Worm (Caenorhabditis elegans) whole organism, L3 larva: Measurements from ENCODE around the gene C10G8.8.

ENCODE experiments used
- ceh-28 ChIP-seq: fragments of 150-350 bp; optimal IDR thresholded peaks from 2 replicates; lab custom pipeline; 2014; ENCODE audit warnings: missing biosample characterization, missing genetic modification reagents, missing genetic modification characterization
- ceh-82 ChIP-seq: fragments of 150-350 bp; optimal IDR thresholded peaks from 2 replicates; lab custom pipeline; 2014; ENCODE audit warnings: missing biosample characterization, missing genetic modification characterization
- fkh-2 ChIP-seq: fragments of 150-350 bp; optimal IDR thresholded peaks from 2 replicates; lab custom pipeline; 2014; ENCODE audit warnings: missing biosample characterization, missing genetic modification reagents, missing genetic modification characterization
- nhr-77 ChIP-seq: fragments of 150-350 bp; optimal IDR thresholded peaks from 2 replicates; lab custom pipeline; 2014; ENCODE audit warnings: missing biosample characterization, missing genetic modification characterization
- pha-4 ChIP-seq: fragments of 150-350 bp; optimal IDR thresholded peaks from 2 replicates; lab custom pipeline; 2014; ENCODE audit warnings: missing biosample characterization, missing genetic modification reagents, missing genetic modification characterization
- pqm-1 ChIP-seq: fragments of 150-350 bp; optimal IDR thresholded peaks from 2 replicates; lab custom pipeline; 2017; ENCODE audit warnings: missing biosample characterization, missing genetic modification characterization, inconsistent platforms
- sea-2 ChIP-seq: fragments of 150-350 bp; sonication (generic microtip); optimal IDR thresholded peaks from 4 replicates; lab custom pipeline; 2014; ENCODE audit warnings: missing biosample characterization, missing genetic modification reagents, missing genetic modification characterization
- tbx-2 ChIP-seq: sonication (generic microtip); optimal IDR thresholded peaks from 2 replicates; lab custom pipeline; 2016; ENCODE audit warnings: mild to moderate bottlenecking, missing genetic modification characterization, missing compliant biosample characterization

ce11 chrV:5297740-5298139, 30.5 kb downstream of the C10G8.8 start:
- TF ChIP-seq tbx-2 (no peak), pha-4 (no peak), pqm-1 (no peak), ceh-28 (no peak), nhr-77 (tag; lab: Kevin White, UChicago) (no peak), ceh-82 (no peak), sea-2 (GFP tag; lab: Kevin White, UChicago) (no peak), fkh-2 (tag; lab: Kevin White, UChicago) (no peak)
